Worm (Caenorhabditis elegans) whole organism, mixed stage, embryonic: ENCODE measurements around the gene his-71.

Source experiments
- M03D4.4 ChIP-seq: sonication (generic microtip); optimal IDR thresholded peaks from 2 replicates; lab custom pipeline; 2017; ENCODE audit warnings: mild to moderate bottlenecking, missing genetic modification characterization, missing compliant biosample characterization
- bed-3 ChIP-seq: fragments of 200-800 bp; sonication (Bioruptor generic); optimal IDR thresholded peaks from 3 replicates; lab custom pipeline; 2018; ENCODE audit warnings: mild to moderate bottlenecking, missing genetic modification characterization, moderate library complexity, missing compliant biosample characterization
- blmp-1 ChIP-seq: fragments of 150-350 bp; optimal IDR thresholded peaks from 2 replicates; lab custom pipeline; 2014; ENCODE audit warnings: missing biosample characterization, missing genetic modification characterization
- ceh-43 ChIP-seq: fragments of 200-800 bp; sonication (Bioruptor generic); optimal IDR thresholded peaks from 2 replicates; lab custom pipeline; 2018; ENCODE audit warnings: mild to moderate bottlenecking, missing genetic modification characterization, moderate library complexity, missing compliant biosample characterization
- ceh-83 ChIP-seq: fragments of 200-800 bp; sonication (Bioruptor generic); optimal IDR thresholded peaks from 2 replicates; lab custom pipeline; 2018; ENCODE audit warnings: mild to moderate bottlenecking, missing genetic modification characterization, missing compliant biosample characterization
- ces-1 ChIP-seq: fragments of 150-350 bp; optimal IDR thresholded peaks from 2 replicates; lab custom pipeline; 2014; ENCODE audit warnings: missing biosample characterization, missing genetic modification reagents, missing genetic modification characterization
- cnd-1 ChIP-seq: fragments of 200-800 bp; sonication (Bioruptor generic); optimal IDR thresholded peaks from 2 replicates; lab custom pipeline; 2018; ENCODE audit warnings: mild to moderate bottlenecking, missing genetic modification characterization, missing compliant biosample characterization
- drap-1 ChIP-seq: fragments of 200-800 bp; sonication (Bioruptor generic); optimal IDR thresholded peaks from 3 replicates; lab custom pipeline; 2018; ENCODE audit warnings: mild to moderate bottlenecking, missing genetic modification characterization, missing compliant biosample characterization
- elt-1 ChIP-seq: sonication (generic microtip); optimal IDR thresholded peaks from 2 replicates; lab custom pipeline; 2017; ENCODE audit warnings: missing genetic modification characterization, mild to moderate bottlenecking, missing compliant biosample characterization, antibody characterized with exemption, moderate library complexity, borderline replicate concordance; ENCODE audit not compliant: insufficient read depth
- elt-3 ChIP-seq: fragments of 150-350 bp; optimal IDR thresholded peaks from 2 replicates; lab custom pipeline; 2014; ENCODE audit warnings: missing biosample characterization, missing genetic modification characterization
- flh-1 ChIP-seq: fragments of 200-800 bp; sonication (Bioruptor generic); optimal IDR thresholded peaks from 2 replicates; lab custom pipeline; 2018; ENCODE audit warnings: mild to moderate bottlenecking, missing genetic modification characterization, moderate library complexity, missing compliant biosample characterization
- ham-2 ChIP-seq: fragments of 200-800 bp; sonication (Bioruptor generic); optimal IDR thresholded peaks from 2 replicates; lab custom pipeline; 2018; ENCODE audit warnings: mild to moderate bottlenecking, missing genetic modification characterization, missing compliant biosample characterization
- hlh-1 ChIP-seq: fragments of 150-350 bp; optimal IDR thresholded peaks from 2 replicates; lab custom pipeline; 2014; ENCODE audit warnings: missing biosample characterization, missing genetic modification reagents, missing genetic modification characterization
- lsy-2 ChIP-seq: fragments of 150-350 bp; optimal IDR thresholded peaks from 2 replicates; lab custom pipeline; 2014; ENCODE audit warnings: missing biosample characterization, missing genetic modification characterization
- mab-5 ChIP-seq: fragments of 150-350 bp; optimal IDR thresholded peaks from 2 replicates; lab custom pipeline; 2014; ENCODE audit warnings: missing biosample characterization, missing genetic modification characterization
- mep-1 ChIP-seq: fragments of 150-350 bp; optimal IDR thresholded peaks from 2 replicates; lab custom pipeline; 2017; ENCODE audit warnings: missing biosample characterization, missing genetic modification reagents, missing genetic modification characterization, inconsistent platforms
- mls-2 ChIP-seq: sonication (generic microtip); optimal IDR thresholded peaks from 2 replicates; lab custom pipeline; 2016; ENCODE audit warnings: mild to moderate bottlenecking, missing genetic modification characterization, moderate library complexity, missing compliant biosample characterization
- nhr-12 ChIP-seq: fragments of 150-350 bp; optimal IDR thresholded peaks from 2 replicates; lab custom pipeline; 2014; ENCODE audit warnings: missing biosample characterization, missing genetic modification characterization
- nhr-2 ChIP-seq: fragments of 150-350 bp; optimal IDR thresholded peaks from 2 replicates; lab custom pipeline; 2014; ENCODE audit warnings: missing biosample characterization, missing genetic modification characterization
- nhr-237 ChIP-seq: fragments of 150-350 bp; optimal IDR thresholded peaks from 2 replicates; lab custom pipeline; 2014; ENCODE audit warnings: missing biosample characterization, missing genetic modification characterization
- nhr-76 ChIP-seq: sonication (generic microtip); optimal IDR thresholded peaks from 2 replicates; lab custom pipeline; 2017; ENCODE audit warnings: missing biosample characterization, missing genetic modification characterization
- pha-4 ChIP-seq: fragments of 150-350 bp; optimal IDR thresholded peaks from 2 replicates; lab custom pipeline; 2018; ENCODE audit warnings: missing biosample characterization, missing genetic modification reagents, missing genetic modification characterization
- sem-2 ChIP-seq: fragments of 200-800 bp; sonication (Bioruptor generic); optimal IDR thresholded peaks from 2 replicates; lab custom pipeline; 2018; ENCODE audit warnings: mild to moderate bottlenecking, missing genetic modification characterization, missing compliant biosample characterization
- snpc-4 ChIP-seq: fragments of 150-350 bp; optimal IDR thresholded peaks from 2 replicates; lab custom pipeline; 2014; ENCODE audit warnings: missing biosample characterization, missing genetic modification characterization
- sptf-1 ChIP-seq: sonication (generic microtip); optimal IDR thresholded peaks from 2 replicates; lab custom pipeline; 2017; ENCODE audit warnings: mild to moderate bottlenecking, missing genetic modification characterization, moderate library complexity, missing compliant biosample characterization
- tbx-8 ChIP-seq: fragments of 200-800 bp; sonication (Bioruptor generic); optimal IDR thresholded peaks from 2 replicates; lab custom pipeline; 2018; ENCODE audit warnings: mild to moderate bottlenecking, missing genetic modification characterization, moderate library complexity, missing compliant biosample characterization
- unc-120 ChIP-seq: sonication (generic microtip); optimal IDR thresholded peaks from 2 replicates; lab custom pipeline; 2017; ENCODE audit warnings: missing genetic modification characterization, missing compliant biosample characterization; ENCODE audit not compliant: poor library complexity, severe bottlenecking
- unc-39 ChIP-seq: fragments of 150-350 bp; optimal IDR thresholded peaks from 2 replicates; lab custom pipeline; 2014; ENCODE audit warnings: missing biosample characterization, missing genetic modification characterization
- unc-62 ChIP-seq: fragments of 150-350 bp; optimal IDR thresholded peaks from 2 replicates; lab custom pipeline; 2014; ENCODE audit warnings: missing biosample characterization, missing genetic modification reagents, missing genetic modification characterization
- zip-8 ChIP-seq: fragments of 150-350 bp; optimal IDR thresholded peaks from 2 replicates; lab custom pipeline; 2014; ENCODE audit warnings: missing biosample characterization, missing genetic modification characterization
- ztf-11 ChIP-seq: fragments of 150-350 bp; optimal IDR thresholded peaks from 2 replicates; lab custom pipeline; 2014; ENCODE audit warnings: missing biosample characterization, missing genetic modification characterization

Gene his-71

DNA sequence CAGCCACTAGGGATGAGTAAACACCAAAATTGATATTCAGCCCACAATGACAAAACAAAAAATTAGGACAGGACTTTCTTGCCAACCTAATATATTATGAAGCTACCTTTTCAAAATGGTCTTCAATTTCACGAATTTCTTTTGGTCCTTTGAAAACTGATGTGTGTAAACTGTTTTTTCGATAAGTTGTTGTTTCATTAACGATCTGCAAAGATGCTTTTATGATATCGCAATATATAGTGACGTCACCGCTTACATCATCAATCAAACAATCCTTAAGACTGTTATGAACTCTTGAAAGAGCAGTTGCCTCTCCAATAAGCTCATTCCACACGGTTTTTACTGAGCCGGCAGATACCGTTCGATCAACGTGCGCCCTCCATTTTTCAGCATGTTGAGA lies 10.2 kb upstream of the his-71 start:
- TF ChIP-seq tbx-8 (GFP tag; lab: Kevin White, UChicago) = no peak
- TF ChIP-seq M03D4.4 (tag; lab: Kevin White, UChicago) = no peak
- TF ChIP-seq sem-2 (GFP tag; lab: Kevin White, UChicago) = no peak
- no peak for TF ChIP-seq cnd-1
- peak; percentile 74 for TF ChIP-seq zip-8 (tag; lab: Kevin White, UChicago)

ce11 chrX:7990282-7990681 lies 8.4 kb upstream of the his-71 start:
- no peak for TF ChIP-seq tbx-8 (GFP tag; lab: Kevin White, UChicago)
- no peak for TF ChIP-seq ceh-43
- no peak for TF ChIP-seq M03D4.4 (tag; lab: Kevin White, UChicago)

- TF ChIP-seq elt-3 (tag; lab: Kevin White, UChicago) = no peak
- TF ChIP-seq snpc-4 = no peak
- no peak for TF ChIP-seq ces-1 (GFP tag; lab: Kevin White, UChicago)
- TF ChIP-seq hlh-1 = no peak
- TF ChIP-seq sptf-1 (tag; lab: Kevin White, UChicago) = no peak
- TF ChIP-seq elt-1 = no peak
- TF ChIP-seq bed-3 (GFP tag; lab: Kevin White, UChicago) = no peak
- TF ChIP-seq ceh-83 (GFP tag; lab: Kevin White, UChicago) = no peak
- TF ChIP-seq nhr-12 (tag; lab: Kevin White, UChicago) = no peak
- TF ChIP-seq unc-39 = no peak
- no peak for TF ChIP-seq ceh-43
- no peak for TF ChIP-seq mep-1 (tag; lab: Kevin White, UChicago)
- TF ChIP-seq blmp-1 = no peak
- no peak for TF ChIP-seq tbx-8 (GFP tag; lab: Kevin White, UChicago)
- no peak for TF ChIP-seq nhr-237 (tag; lab: Kevin White, UChicago)
- no peak for TF ChIP-seq sem-2 (GFP tag; lab: Kevin White, UChicago)
- no peak for TF ChIP-seq mls-2
- TF ChIP-seq unc-62 (GFP tag; lab: Kevin White, UChicago) = no peak
- TF ChIP-seq nhr-2 (tag; lab: Kevin White, UChicago) = no peak
- no peak for TF ChIP-seq zip-8 (tag; lab: Kevin White, UChicago)
Measured at ce11 chrX:7989155-7989554, 7.3 kb upstream of the his-71 start.

- TF ChIP-seq ceh-83 (GFP tag; lab: Kevin White, UChicago) = no peak
- TF ChIP-seq elt-1 = no peak
- TF ChIP-seq ceh-43 = no peak
- no peak for TF ChIP-seq M03D4.4 (tag; lab: Kevin White, UChicago)
- no peak for TF ChIP-seq tbx-8 (GFP tag; lab: Kevin White, UChicago)
- no peak for TF ChIP-seq ham-2 (GFP tag; lab: Kevin White, UChicago)
- no peak for TF ChIP-seq sptf-1 (tag; lab: Kevin White, UChicago)
- TF ChIP-seq sem-2 (GFP tag; lab: Kevin White, UChicago) = no peak
- no peak for TF ChIP-seq nhr-12 (tag; lab: Kevin White, UChicago)
- no peak for TF ChIP-seq pha-4
- TF ChIP-seq elt-3 (tag; lab: Kevin White, UChicago) = no peak
- no peak for TF ChIP-seq mab-5 (tag; lab: Kevin White, UChicago)
- no peak for TF ChIP-seq unc-39
- no peak for TF ChIP-seq ztf-11 (tag; lab: Kevin White, UChicago)
- TF ChIP-seq unc-120 (tag; lab: Kevin White, UChicago) = no peak
- no peak for TF ChIP-seq nhr-76
- no peak for TF ChIP-seq flh-1 (GFP tag; lab: Kevin White, UChicago)
Measured at ce11 chrX:7988457-7988856, 6.6 kb upstream of the his-71 start.

ce11 chrX:7986892-7987291 lies 5.0 kb upstream of the his-71 start:
- TF ChIP-seq drap-1 = no peak
- TF ChIP-seq unc-39 = no peak
- no peak for TF ChIP-seq hlh-1
- TF ChIP-seq mep-1 (tag; lab: Kevin White, UChicago) = no peak
- TF ChIP-seq, all 35 proteins: peak for 0

DNA sequence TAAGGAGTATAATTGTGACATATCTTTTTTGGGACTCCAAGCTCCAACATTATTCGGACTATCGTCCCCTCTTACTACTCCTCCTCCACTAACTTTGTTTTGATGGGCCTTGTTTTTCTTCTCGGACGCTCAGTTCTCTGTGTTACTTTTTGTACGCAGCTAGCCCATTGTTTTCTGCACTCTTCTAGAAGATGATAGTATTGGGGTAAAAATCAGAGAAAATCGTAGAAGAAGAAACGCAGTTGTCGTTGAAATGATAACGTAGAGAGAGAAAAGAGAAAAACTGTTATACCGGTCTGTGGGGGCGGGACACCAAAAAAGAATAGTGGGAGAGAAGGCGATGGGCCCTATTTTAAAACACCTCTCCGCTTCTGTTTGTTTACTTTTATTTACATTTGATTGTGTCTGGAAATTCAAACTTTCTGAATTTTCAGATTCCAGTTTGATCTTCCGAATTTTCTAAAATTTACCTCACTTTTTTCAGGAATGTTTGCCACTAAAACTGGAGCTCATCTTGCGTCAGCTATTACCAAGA lies 3.7 kb upstream of the his-71 start, which contains the start of gene F45E1.4:
Gene F45E1.4, plus strand, starts transcription at position 485 of the 535 bp plus-strand sequence.
- TF ChIP-seq mab-5 (tag; lab: Kevin White, UChicago) (no peak), unc-120 (tag; lab: Kevin White, UChicago) (no peak), ceh-83 (GFP tag; lab: Kevin White, UChicago) (no peak), lsy-2 (tag; lab: Kevin White, UChicago) (no peak), ceh-43 (no peak), ces-1 (GFP tag; lab: Kevin White, UChicago) (no peak), mep-1 (tag; lab: Kevin White, UChicago) (no peak), nhr-2 (tag; lab: Kevin White, UChicago) (no peak), tbx-8 (GFP tag; lab: Kevin White, UChicago) (no peak), pha-4 (no peak)
- TF ChIP-seq, all 35 proteins: peak for 0
